Fruit fly (Drosophila melanogaster): ENCODE data around the gene CG13786.

CG13786 gene

DNA sequence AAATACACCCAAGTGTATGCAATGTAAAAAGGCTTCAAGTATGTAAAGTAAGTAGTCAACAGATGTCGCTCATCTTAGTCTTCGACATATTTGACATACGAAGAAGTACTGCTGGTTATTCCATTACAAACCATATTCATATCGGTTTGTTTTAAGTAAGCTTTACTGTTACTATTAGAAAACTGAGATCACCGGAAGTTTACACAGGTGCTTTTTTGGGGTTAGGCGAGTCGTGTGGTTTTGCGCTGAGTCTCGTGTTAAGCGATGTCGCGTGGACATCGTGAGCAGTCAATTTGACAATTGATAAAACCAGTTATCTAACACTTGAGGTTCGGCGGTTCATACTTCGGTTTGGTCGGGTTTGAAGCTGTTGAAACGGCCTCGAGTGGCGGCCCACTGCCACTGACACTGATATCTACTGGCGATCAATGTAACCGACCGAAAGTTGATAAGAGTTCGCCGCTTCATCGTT lies 2.0 kb upstream of the CG13786 start (continued):
- TF ChIP-seq fd3F (GFP tag; optimal IDR thresholded peaks at IDR 0.05) (no peak), CG4328 (GFP tag; optimal IDR thresholded peaks at IDR 0.05) (no peak), HLH3B (GFP tag; IDR thresholded peaks at IDR 0.05) (no peak), CG5953 (GFP tag; IDR thresholded peaks at IDR 0.05) (no peak), Dek (tag; optimal IDR thresholded peaks at IDR 0.05) (no peak), CG13287 (GFP tag; IDR thresholded peaks at IDR 0.05; ENCODE audit: partially characterized antibody) (peak; percentile 44), corto (GFP tag; optimal IDR thresholded peaks at IDR 0.05) (no peak), chn (GFP tag; optimal IDR thresholded peaks at IDR 0.05) (no peak), CG11560 (tag; IDR thresholded peaks at IDR 0.05) (no peak), CG11504 (tag; optimal IDR thresholded peaks at IDR 0.05) (peak; percentile 10), Hr3 (GFP tag; optimal IDR thresholded peaks at IDR 0.05) (no peak), grn (GFP tag; optimal IDR thresholded peaks at IDR 0.05) (peak; percentile 70), dmrt11E (tag; optimal IDR thresholded peaks at IDR 0.05) (no peak), CG10462 (GFP tag; optimal IDR thresholded peaks at IDR 0.05) (no peak), disco-r (GFP tag; optimal IDR thresholded peaks at IDR 0.05) (no peak), wor (GFP tag; IDR thresholded peaks at IDR 0.05) (no peak), esg (GFP tag; conservative IDR thresholded peaks at IDR 0.05) (no peak), cato (GFP tag; optimal IDR thresholded peaks at IDR 0.05; ENCODE audit: borderline replicate concordance) (no peak)

DNA sequence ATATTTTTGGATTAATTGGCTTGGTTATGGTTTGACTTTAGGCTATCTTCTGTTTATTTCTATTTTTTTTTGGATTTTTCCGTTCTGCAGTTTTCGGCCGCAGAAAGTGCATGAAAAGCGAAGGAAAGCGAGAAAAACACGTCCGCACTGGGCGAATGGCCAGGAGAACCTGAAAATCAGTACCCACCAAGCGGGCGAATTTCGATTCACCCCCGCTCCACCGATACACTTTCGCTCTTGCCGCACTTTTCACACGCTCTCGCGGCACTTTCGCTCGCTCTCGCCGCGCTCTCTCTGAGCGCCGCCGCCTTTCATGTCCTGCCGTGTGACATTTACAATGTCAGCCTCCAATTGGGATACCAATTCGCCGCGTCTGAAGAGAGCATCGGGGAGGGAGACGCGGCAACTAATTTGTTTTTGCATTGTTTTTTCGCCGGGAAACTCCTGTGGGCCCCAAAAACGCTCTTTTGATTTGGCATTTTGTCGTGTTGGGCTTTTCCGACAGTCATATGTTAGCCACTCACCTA lies 3.4 kb downstream of the CG13786 start, which contains the start of gene Ndae1:
TSS of gene Ndae1 (minus strand) at position 51 of the 527 bp plus-strand sequence.
- TF ChIP-seq Trl (optimal IDR thresholded peaks at IDR 0.05) (peak; percentile 74 to 81), Trl (GFP tag; optimal IDR thresholded peaks at IDR 0.05) (no peak), Jarid2 (GFP tag; optimal IDR thresholded peaks at IDR 0.05) (no peak), ftz-f1 (GFP tag; optimal IDR thresholded peaks at IDR 0.05) (no peak), CG10959 (GFP tag; IDR thresholded peaks at IDR 0.05) (no peak), gsb (GFP tag; IDR thresholded peaks at IDR 0.05) (no peak), danr (GFP tag; IDR thresholded peaks at IDR 0.05) (no peak), Dll (GFP tag; IDR thresholded peaks at IDR 0.05; ENCODE audit: partially characterized antibody) (no peak), gce (GFP tag; IDR thresholded peaks at IDR 0.05) (0 out of 3 replicates have a peak, but pooled peaks have one; percentile 23), Dek (tag; optimal IDR thresholded peaks at IDR 0.05) (no peak), Oli (tag; optimal IDR thresholded peaks at IDR 0.05) (no peak), az2 (GFP tag; optimal IDR thresholded peaks at IDR 0.05) (no peak), gem (tag; optimal IDR thresholded peaks at IDR 0.05) (no peak), seq (GFP tag; IDR thresholded peaks at IDR 0.05) (0 out of 2 replicates have a peak, but pooled peaks have one; percentile 40), CG2889 (GFP tag; IDR thresholded peaks at IDR 0.05) (no peak), p53 (GFP tag; optimal IDR thresholded peaks at IDR 0.05) (no peak), CG8089 (GFP tag; optimal IDR thresholded peaks at IDR 0.05) (no peak), oc (tag; optimal IDR thresholded peaks at IDR 0.05) (no peak), CG4730 (GFP tag; IDR thresholded peaks at IDR 0.05) (no peak), inv (GFP tag; IDR thresholded peaks at IDR 0.05; ENCODE audit: partially characterized antibody) (no peak), ci (GFP tag; IDR thresholded peaks at IDR 0.05) (0 out of 3 replicates have a peak, but pooled peaks have one; percentile 13), unc-4 (GFP tag; IDR thresholded peaks at IDR 0.05; ENCODE audit: partially characterized antibody) (no peak), Myb (GFP tag; optimal IDR thresholded peaks at IDR 0.05) (no peak), dan (GFP tag; IDR thresholded peaks at IDR 0.05) (no peak), D19A (tag; optimal IDR thresholded peaks at IDR 0.05) (no peak), CG16779 (GFP tag; IDR thresholded peaks at IDR 0.05) (0 out of 2 replicates have a peak, but pooled peaks have one; percentile 34), zfh2 (GFP tag; optimal IDR thresholded peaks at IDR 0.05) (no peak), CG9876 (GFP tag; optimal IDR thresholded peaks at IDR 0.05) (no peak), CG8388 (GFP tag; optimal IDR thresholded peaks at IDR 0.05) (no peak), fd64A (GFP tag; optimal IDR thresholded peaks at IDR 0.05) (no peak), CG32532 (GFP tag; IDR thresholded peaks at IDR 0.05) (peak; percentile 24; the same call in 1 of the 2 replicates), sob (GFP tag; IDR thresholded peaks at IDR 0.05) (no peak), yki (optimal IDR thresholded peaks at IDR 0.05) (peak; percentile 52), Ets65A (GFP tag) (peak; percentile 20), CG31224 (GFP tag; IDR thresholded peaks at IDR 0.05) (no peak)
